Worm (Caenorhabditis elegans): ENCODE measurements around the gene srv-6.

The srv-6 gene

ce11 chrX:4265283-4265907 is 8.5 kb downstream of the srv-6 start, which contains the start of gene coel-1 (continued):
- no peak for TF ChIP-seq ceh-6 (GFP tag; optimal IDR thresholded peaks at IDR 0.05)

DNA sequence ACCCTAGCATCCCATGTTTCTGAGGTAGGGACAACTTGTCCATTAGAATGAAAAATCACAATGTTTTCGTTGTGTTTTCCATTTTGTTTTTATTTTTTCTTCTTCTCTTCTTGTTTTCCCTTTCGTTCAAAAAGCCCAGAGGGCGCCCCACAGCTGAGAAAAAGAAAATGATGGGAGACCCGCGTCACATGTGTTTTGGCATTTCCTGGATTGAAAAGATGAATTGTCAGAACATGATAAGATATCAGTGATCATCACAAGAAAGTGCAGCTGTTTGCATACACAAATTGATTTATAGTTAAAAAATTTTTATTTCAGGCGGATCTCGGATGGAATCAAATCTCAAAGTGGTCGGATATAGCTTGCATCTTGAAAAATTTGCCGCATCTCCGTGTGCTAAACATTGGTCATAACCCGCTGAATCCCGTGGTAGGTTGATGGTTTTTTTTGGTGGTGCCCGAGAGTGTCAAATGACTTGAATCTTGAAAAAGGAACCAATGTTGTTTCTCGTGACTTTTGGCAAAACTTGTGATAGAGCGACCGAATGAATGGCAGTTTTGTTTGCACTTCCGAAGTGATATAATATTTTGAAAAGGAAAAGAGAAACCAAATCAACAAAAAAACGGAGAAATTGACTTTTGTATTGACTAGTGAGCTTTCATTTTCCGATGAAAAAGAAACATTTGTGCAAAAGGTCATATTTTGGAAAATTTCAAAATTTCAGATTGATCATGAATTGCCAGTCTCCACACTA is 9.5 kb downstream of the srv-6 start:
- no peak for TF ChIP-seq dve-1 (tag; optimal IDR thresholded peaks at IDR 0.05)
- no peak for TF ChIP-seq pax-1 (tag; optimal IDR thresholded peaks at IDR 0.05)
- no peak for TF ChIP-seq ztf-16 (tag; optimal IDR thresholded peaks at IDR 0.05)
- no peak for TF ChIP-seq ets-4 (tag; optimal IDR thresholded peaks at IDR 0.05)
- TF ChIP-seq pha-4 (tag; optimal IDR thresholded peaks at IDR 0.05), result no peak
- TF ChIP-seq ceh-18 (tag; optimal IDR thresholded peaks at IDR 0.05), result peak; percentile 53
- TF ChIP-seq hlh-15 (tag; optimal IDR thresholded peaks at IDR 0.05), result no peak
- no peak for TF ChIP-seq pros-1 (tag; optimal IDR thresholded peaks at IDR 0.05)
- no peak for TF ChIP-seq ceh-19 (GFP tag; optimal IDR thresholded peaks at IDR 0.05)
- TF ChIP-seq hlh-30 (tag; optimal IDR thresholded peaks at IDR 0.05; ENCODE audit: insufficient read depth), result peak; percentile 17

DNA sequence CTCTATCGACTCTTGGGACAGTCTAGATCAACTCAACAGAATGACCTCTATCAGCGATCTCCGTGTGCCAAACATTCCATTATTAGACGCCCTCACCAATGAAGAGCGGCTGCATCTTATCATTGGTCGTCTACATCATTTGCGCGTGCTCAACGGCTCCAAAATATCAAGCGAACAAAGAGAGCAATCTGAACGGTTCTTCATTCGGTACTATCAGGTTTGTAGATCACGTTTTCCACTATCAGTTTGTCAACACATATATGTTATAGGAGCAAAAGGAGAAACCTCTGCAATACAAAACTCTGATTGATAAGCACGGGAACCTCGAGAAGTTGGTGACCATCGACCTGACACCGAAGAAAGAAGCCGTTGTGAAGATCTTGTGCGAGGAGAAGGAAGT is 11.5 kb downstream of the srv-6 start:
- TF ChIP-seq fax-1 (tag; optimal IDR thresholded peaks at IDR 0.05), result no peak
- TF ChIP-seq ama-1 (optimal IDR thresholded peaks at IDR 0.05), result no peak
- no peak for TF ChIP-seq ceh-22 (tag; optimal IDR thresholded peaks at IDR 0.05)
- TF ChIP-seq unc-55 (GFP tag; optimal IDR thresholded peaks at IDR 0.05), result no peak
- TF ChIP-seq sox-4 (tag; optimal IDR thresholded peaks at IDR 0.05), result no peak
- no peak for TF ChIP-seq K02D7.2 (tag; optimal IDR thresholded peaks at IDR 0.05)
- no peak for TF ChIP-seq ceh-30 (tag; optimal IDR thresholded peaks at IDR 0.05)
- TF ChIP-seq elt-2 (tag; optimal IDR thresholded peaks at IDR 0.05), result peak; percentile 79
- TF ChIP-seq ceh-9 (tag; optimal IDR thresholded peaks at IDR 0.05), result no peak

DNA sequence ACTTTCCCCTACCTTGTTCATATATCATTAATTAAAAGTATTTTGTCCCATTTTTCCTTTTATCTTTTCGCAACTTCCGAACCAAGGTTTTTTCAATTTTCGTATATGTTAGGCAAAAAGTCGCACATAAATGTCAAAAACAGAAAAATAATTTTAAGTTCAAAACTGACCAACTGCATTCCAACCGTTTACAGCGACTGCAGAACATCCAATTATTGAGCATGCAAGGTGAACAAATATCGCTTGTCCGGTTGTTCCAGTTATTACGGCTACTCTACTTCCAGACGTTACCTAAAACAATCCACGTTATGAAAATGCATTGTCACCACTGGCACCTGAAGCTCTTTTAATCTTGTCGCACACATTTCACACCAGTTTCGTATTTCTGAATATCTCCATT is 16.8 kb downstream of the srv-6 start, which contains the start of gene C52B9.10:
Gene C52B9.10 (plus strand): TSS at position 301 of the 400 bp plus-strand sequence.
- TF ChIP-seq ceh-31 (tag; optimal IDR thresholded peaks at IDR 0.05) (no peak), odd-2 (tag; optimal IDR thresholded peaks at IDR 0.05) (no peak), K09A11.1 (tag; optimal IDR thresholded peaks at IDR 0.05; ENCODE audit: insufficient read depth) (no peak), madf-2 (tag; optimal IDR thresholded peaks at IDR 0.05) (no peak), gmeb-2 (tag; optimal IDR thresholded peaks at IDR 0.05) (no peak), mec-3 (tag; optimal IDR thresholded peaks at IDR 0.05; ENCODE audit: borderline replicate concordance) (no peak), unc-86 (tag; optimal IDR thresholded peaks at IDR 0.05) (no peak), ceh-14 (tag; optimal IDR thresholded peaks at IDR 0.05) (no peak), ceh-22 (tag; optimal IDR thresholded peaks at IDR 0.05) (no peak), npax-4 (tag; optimal IDR thresholded peaks at IDR 0.05) (no peak)

- no peak for TF ChIP-seq lin-11 (tag; optimal IDR thresholded peaks at IDR 0.05)
- no peak for TF ChIP-seq C38D4.7 (GFP tag; optimal IDR thresholded peaks at IDR 0.05)
- TF ChIP-seq nfya-1 (tag; optimal IDR thresholded peaks at IDR 0.05), result no peak
- TF ChIP-seq eyg-1 (tag; optimal IDR thresholded peaks at IDR 0.05), result no peak
These were observed 17.3 kb downstream of the srv-6 start, which contains the start of gene mec-18 for ce11 chrX:4274116-4274515. Gene mec-18, minus strand, starts transcription at chrX:4274216.

All from whole organism, late embryonic.